Worm (Caenorhabditis elegans) whole organism, L3 larva: ENCODE measurements around the gene C18D1.2.

Source experiments
- R02D3.7 ChIP-seq: fragments of 150-350 bp; optimal IDR thresholded peaks from 2 replicates; lab custom pipeline; 2014; ENCODE audit warnings: missing biosample characterization, missing genetic modification characterization
- aly-2 ChIP-seq: fragments of 150-350 bp; optimal IDR thresholded peaks from 2 replicates; lab custom pipeline; 2014; ENCODE audit warnings: missing biosample characterization, missing genetic modification characterization
- ceh-16 ChIP-seq: sonication (generic microtip); optimal IDR thresholded peaks from 2 replicates; lab custom pipeline; 2017; ENCODE audit warnings: missing biosample characterization, missing genetic modification characterization
- ceh-28 ChIP-seq: fragments of 150-350 bp; optimal IDR thresholded peaks from 2 replicates; lab custom pipeline; 2014; ENCODE audit warnings: missing biosample characterization, missing genetic modification reagents, missing genetic modification characterization
- ceh-82 ChIP-seq: fragments of 150-350 bp; optimal IDR thresholded peaks from 2 replicates; lab custom pipeline; 2014; ENCODE audit warnings: missing biosample characterization, missing genetic modification characterization
- ceh-9 ChIP-seq: sonication (generic microtip); optimal IDR thresholded peaks from 2 replicates; lab custom pipeline; 2018; ENCODE audit warnings: missing biosample characterization, missing genetic modification characterization
- egl-27 ChIP-seq: sonication (generic microtip); optimal IDR thresholded peaks from 4 replicates; lab custom pipeline; 2017; ENCODE audit warnings: missing biosample characterization, missing genetic modification reagents, missing genetic modification characterization
- egl-5 ChIP-seq: fragments of 150-350 bp; optimal IDR thresholded peaks from 2 replicates; lab custom pipeline; 2017; ENCODE audit warnings: missing biosample characterization, missing genetic modification reagents, missing genetic modification characterization, inconsistent platforms
- elt-2 ChIP-seq: sonication (generic microtip); optimal IDR thresholded peaks from 2 replicates; lab custom pipeline; 2016; ENCODE audit warnings: missing genetic modification reagents, mild to moderate bottlenecking, missing genetic modification characterization, missing compliant biosample characterization
- eor-1 ChIP-seq, 2 experiments: fragments of 150-350 bp; optimal IDR thresholded peaks; 2 replicates each; lab custom pipeline; 2014 to 2018; ENCODE audit warnings: missing biosample characterization in 2 of 2, missing genetic modification characterization in 2 of 2
- fkh-2 ChIP-seq: fragments of 150-350 bp; optimal IDR thresholded peaks from 2 replicates; lab custom pipeline; 2014; ENCODE audit warnings: missing biosample characterization, missing genetic modification reagents, missing genetic modification characterization
- hmg-11 ChIP-seq: sonication (generic microtip); optimal IDR thresholded peaks from 2 replicates; lab custom pipeline; 2016; ENCODE audit warnings: missing genetic modification characterization, missing compliant biosample characterization
- jun-1 ChIP-seq: fragments of 150-350 bp; optimal IDR thresholded peaks from 2 replicates; lab custom pipeline; 2014; ENCODE audit warnings: missing biosample characterization, missing genetic modification reagents, missing genetic modification characterization
- lin-15B ChIP-seq: fragments of 150-350 bp; optimal IDR thresholded peaks from 2 replicates; lab custom pipeline; 2014; ENCODE audit warnings: missing biosample characterization, missing genetic modification characterization
- lin-39 ChIP-seq: fragments of 150-350 bp; optimal IDR thresholded peaks from 2 replicates; lab custom pipeline; 2018; ENCODE audit warnings: missing biosample characterization, missing genetic modification reagents, missing genetic modification characterization
- lsy-12 ChIP-seq: sonication (generic microtip); optimal IDR thresholded peaks from 2 replicates; lab custom pipeline; 2016; ENCODE audit warnings: mild to moderate bottlenecking, missing genetic modification characterization, missing compliant biosample characterization
- mml-1 ChIP-seq: fragments of 150-350 bp; sonication (generic microtip); optimal IDR thresholded peaks from 3 replicates; lab custom pipeline; 2014; ENCODE audit warnings: missing biosample characterization, missing genetic modification characterization
- nfya-1 ChIP-seq: sonication (generic microtip); optimal IDR thresholded peaks from 2 replicates; lab custom pipeline; 2017; ENCODE audit warnings: missing genetic modification characterization, mild to moderate bottlenecking, missing compliant biosample characterization, antibody characterized with exemption, moderate library complexity; ENCODE audit not compliant: insufficient read depth
- nhr-11 ChIP-seq: fragments of 150-350 bp; optimal IDR thresholded peaks from 2 replicates; lab custom pipeline; 2014; ENCODE audit warnings: missing biosample characterization, missing genetic modification characterization
- nhr-25 ChIP-seq: sonication (generic microtip); optimal IDR thresholded peaks from 2 replicates; lab custom pipeline; 2017; ENCODE audit warnings: missing biosample characterization, missing genetic modification characterization
- nhr-43 ChIP-seq: sonication (generic microtip); optimal IDR thresholded peaks from 2 replicates; lab custom pipeline; 2016; ENCODE audit warnings: mild to moderate bottlenecking, missing genetic modification characterization, missing compliant biosample characterization; ENCODE audit not compliant: poor library complexity, severe bottlenecking
- nhr-67 ChIP-seq: fragments of 150-350 bp; optimal IDR thresholded peaks from 2 replicates; lab custom pipeline; 2014; ENCODE audit warnings: missing biosample characterization, missing genetic modification characterization
- pha-4 ChIP-seq: fragments of 150-350 bp; optimal IDR thresholded peaks from 2 replicates; lab custom pipeline; 2014; ENCODE audit warnings: missing biosample characterization, missing genetic modification reagents, missing genetic modification characterization
- pqm-1 ChIP-seq: fragments of 150-350 bp; optimal IDR thresholded peaks from 2 replicates; lab custom pipeline; 2017; ENCODE audit warnings: missing biosample characterization, missing genetic modification characterization, inconsistent platforms
- skn-1 ChIP-seq: fragments of 150-350 bp; optimal IDR thresholded peaks from 2 replicates; lab custom pipeline; 2014; ENCODE audit warnings: missing biosample characterization, missing genetic modification characterization
- snpc-4 ChIP-seq: fragments of 150-350 bp; optimal IDR thresholded peaks from 2 replicates; lab custom pipeline; 2014; ENCODE audit warnings: missing biosample characterization, missing genetic modification characterization
- tbx-2 ChIP-seq: sonication (generic microtip); optimal IDR thresholded peaks from 2 replicates; lab custom pipeline; 2016; ENCODE audit warnings: mild to moderate bottlenecking, missing genetic modification characterization, missing compliant biosample characterization
- unc-62 ChIP-seq: fragments of 150-350 bp; sonication (generic microtip); optimal IDR thresholded peaks from 4 replicates; lab custom pipeline; 2014; ENCODE audit warnings: missing biosample characterization, missing genetic modification reagents, missing genetic modification characterization

C18D1.2 gene

ce11 chrII:10035425-10035824, 21.4 kb upstream of the C18D1.2 start:
- no peak for TF ChIP-seq skn-1 (tag; lab: Kevin White, UChicago)
- TF ChIP-seq ceh-16: no peak
- TF ChIP-seq tbx-2 (tag; lab: Kevin White, UChicago): no peak
- TF ChIP-seq egl-5 (tag; lab: Kevin White, UChicago): no peak
- no peak for TF ChIP-seq nfya-1 (tag; lab: Kevin White, UChicago)
- TF ChIP-seq hmg-11 (tag; lab: Kevin White, UChicago): no peak
- no peak for TF ChIP-seq R02D3.7
- TF ChIP-seq nhr-67: no peak

- TF ChIP-seq skn-1 (tag; lab: Kevin White, UChicago): no peak
- TF ChIP-seq nfya-1 (tag; lab: Kevin White, UChicago): peak; percentile 2
- no peak for TF ChIP-seq unc-62
- TF ChIP-seq, all 47 proteins: peak for 1
Measured at ce11 chrII:10039799-10040198, 17.0 kb upstream of the C18D1.2 start, which contains the start of gene let-268. Gene let-268, minus strand, starts transcription at chrII:10039980.

- TF ChIP-seq snpc-4 (no peak), nhr-25 (tag; lab: Kevin White, UChicago) (no peak), eor-1 (tag; optimal IDR thresholded peaks at IDR 0.05; lab: Kevin White, UChicago) (no peak), lin-15B (tag; lab: Kevin White, UChicago) (no peak)
Measured at ce11 chrII:10040834-10041233, 16.0 kb upstream of the C18D1.2 start, which contains the start of gene ogr-2. Gene ogr-2, plus strand, starts transcription at chrII:10041134.

- peak; percentile 16 for TF ChIP-seq lin-15B (tag; lab: Kevin White, UChicago)
- TF ChIP-seq pha-4: peak; percentile 89
- TF ChIP-seq egl-27 (tag; lab: Kevin White, UChicago): no peak
- TF ChIP-seq eor-1 (tag; optimal IDR thresholded peaks at IDR 0.05; lab: Kevin White, UChicago): no peak
- no peak for TF ChIP-seq jun-1
- peak; percentile 24 for TF ChIP-seq elt-2
- no peak for TF ChIP-seq ceh-9
- TF ChIP-seq skn-1 (tag; lab: Kevin White, UChicago): no peak
- no peak for TF ChIP-seq R02D3.7
- TF ChIP-seq nfya-1 (tag; lab: Kevin White, UChicago): peak; percentile 55
- peak; percentile 34 for TF ChIP-seq nhr-25 (tag; lab: Kevin White, UChicago)
- TF ChIP-seq egl-5 (tag; lab: Kevin White, UChicago): peak; percentile 49
- no peak for TF ChIP-seq unc-62
- no peak for TF ChIP-seq aly-2 (tag; lab: Kevin White, UChicago)
- peak; percentile 66 for TF ChIP-seq snpc-4
- no peak for TF ChIP-seq nhr-67
- no peak for TF ChIP-seq fkh-2
- TF ChIP-seq lin-39 (tag; lab: Kevin White, UChicago): peak; percentile 21
- no peak for TF ChIP-seq nhr-43 (tag; lab: Kevin White, UChicago)
Measured at ce11 chrII:10044961-10045360, 11.8 kb upstream of the C18D1.2 start, which contains the start of the genes F52H3.11 and bath-38. Gene F52H3.11, minus strand, starts transcription at chrII:10045163. Gene bath-38, minus strand, starts transcription at chrII:10045270.

- TF ChIP-seq aly-2 (tag; lab: Kevin White, UChicago): no peak
- TF ChIP-seq mml-1 (tag; lab: Kevin White, UChicago): no peak
- TF ChIP-seq snpc-4: no peak
- TF ChIP-seq jun-1: no peak
- no peak for TF ChIP-seq lsy-12 (tag; lab: Kevin White, UChicago)
- no peak for TF ChIP-seq ceh-16
- no peak for TF ChIP-seq skn-1 (tag; lab: Kevin White, UChicago)
- TF ChIP-seq, all 47 proteins: peak for 0
Measured at ce11 chrII:10045670-10046069, 11.1 kb upstream of the C18D1.2 start.

ce11 chrII:10048568-10048967, 8.2 kb upstream of the C18D1.2 start, which contains the start of gene flp-4:
Gene flp-4, plus strand, starts transcription at chrII:10048868.
- TF ChIP-seq ceh-82: no peak
- TF ChIP-seq pqm-1 (tag; lab: Kevin White, UChicago): no peak
- no peak for TF ChIP-seq nhr-25 (tag; lab: Kevin White, UChicago)
- no peak for TF ChIP-seq lin-15B (tag; lab: Kevin White, UChicago)
- no peak for TF ChIP-seq nhr-67

ce11 chrII:10051485-10051884, 5.3 kb upstream of the C18D1.2 start:
- no peak for TF ChIP-seq eor-1 (tag; optimal IDR thresholded peaks at IDR 0.05; lab: Kevin White, UChicago)
- no peak for TF ChIP-seq ceh-28 (tag; lab: Kevin White, UChicago)
- TF ChIP-seq nhr-11 (tag; lab: Kevin White, UChicago): peak; percentile 91
